Worm (Caenorhabditis elegans) whole organism, L4/young adult: ENCODE results near the gene nhr-205.

Experiments
- W03F9.2 ChIP-seq: fragments of 150-350 bp; optimal IDR thresholded peaks from 2 replicates; lab custom pipeline; 2014; ENCODE audit warnings: missing biosample characterization, missing genetic modification characterization
- dao-5 ChIP-seq: sonication (generic microtip); optimal IDR thresholded peaks from 2 replicates; lab custom pipeline; 2016; ENCODE audit warnings: missing genotype, missing genetic modification characterization, moderate library complexity, missing compliant biosample characterization
- him-1 ChIP-seq: sonication (generic microtip); optimal IDR thresholded peaks from 2 replicates; lab custom pipeline; 2016; ENCODE audit warnings: missing genotype, missing genetic modification reagents, missing genetic modification characterization, missing compliant biosample characterization

The nhr-205 gene

DNA sequence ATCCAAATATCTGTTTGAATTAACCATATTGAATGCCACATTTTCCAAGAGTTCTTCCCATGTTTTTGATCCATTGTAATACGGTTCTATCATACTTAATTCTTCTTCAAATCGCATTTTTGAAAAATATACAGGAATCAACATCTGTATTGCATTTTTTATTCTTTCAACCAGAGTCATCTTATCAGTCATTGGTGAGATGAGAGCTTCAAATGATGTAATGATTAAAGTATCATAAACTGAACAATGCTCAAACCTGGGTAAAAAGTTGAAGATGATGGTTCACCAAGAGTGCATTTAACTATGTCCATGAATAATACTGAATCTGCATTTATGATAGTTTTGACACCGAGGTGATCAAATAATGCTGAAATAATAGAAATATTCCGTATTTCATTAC is 22.2 kb upstream of the nhr-205 start:
- TF ChIP-seq him-1 (tag; lab: Kevin White, UChicago) (no peak), W03F9.2 (tag; lab: Kevin White, UChicago) (no peak), dao-5 (tag; lab: Kevin White, UChicago) (no peak)

DNA sequence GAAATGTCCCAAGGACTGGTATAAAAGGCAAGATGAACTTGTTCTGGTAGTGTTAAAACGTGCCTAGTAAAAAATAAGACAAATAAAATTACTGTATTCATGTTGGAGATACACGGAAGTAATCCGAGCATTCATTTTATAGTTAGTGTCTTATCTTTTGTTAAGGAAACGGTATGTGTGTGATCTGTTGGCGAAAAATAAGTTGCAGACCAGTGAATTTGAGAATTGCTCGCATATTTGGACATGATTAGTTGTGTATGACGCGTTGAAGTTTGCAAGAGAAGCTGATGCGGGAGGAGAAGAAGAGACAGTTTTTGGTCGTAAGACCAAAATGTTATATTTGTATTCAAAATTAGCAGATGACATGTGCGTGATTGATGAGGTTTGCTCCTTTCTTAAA is 20.3 kb upstream of the nhr-205 start, which contains the start of gene C08B6.14:
Gene C08B6.14 (minus strand): TSS at position 101 of the 400 bp plus-strand sequence.
- no peak for TF ChIP-seq him-1 (tag; lab: Kevin White, UChicago)
- no peak for TF ChIP-seq W03F9.2 (tag; lab: Kevin White, UChicago)
- TF ChIP-seq dao-5 (tag; lab: Kevin White, UChicago): no peak

DNA sequence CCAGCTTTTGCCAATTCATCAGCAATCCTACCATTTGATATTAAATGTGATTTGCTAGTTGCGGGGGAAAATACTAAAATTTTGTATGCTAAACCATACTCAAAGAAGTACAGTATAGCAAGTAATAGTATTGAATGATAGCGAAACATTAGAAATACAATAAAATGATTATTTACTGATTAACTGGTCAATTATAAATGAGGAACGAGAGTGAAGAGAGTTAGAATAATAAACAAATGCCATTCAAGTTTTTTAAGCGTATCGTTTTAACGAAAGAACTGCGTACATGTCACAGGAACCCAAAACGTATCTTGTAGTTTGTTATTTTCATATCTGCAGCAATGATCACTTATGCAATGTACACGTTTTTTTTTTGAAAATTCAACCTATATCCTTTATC is 16.9 kb upstream of the nhr-205 start, which contains the start of gene ugt-47:
Gene ugt-47 (minus strand): TSS at position 169 of the 400 bp plus-strand sequence.
- TF ChIP-seq him-1 (tag; lab: Kevin White, UChicago) (no peak), dao-5 (tag; lab: Kevin White, UChicago) (no peak), W03F9.2 (tag; lab: Kevin White, UChicago) (no peak)

DNA sequence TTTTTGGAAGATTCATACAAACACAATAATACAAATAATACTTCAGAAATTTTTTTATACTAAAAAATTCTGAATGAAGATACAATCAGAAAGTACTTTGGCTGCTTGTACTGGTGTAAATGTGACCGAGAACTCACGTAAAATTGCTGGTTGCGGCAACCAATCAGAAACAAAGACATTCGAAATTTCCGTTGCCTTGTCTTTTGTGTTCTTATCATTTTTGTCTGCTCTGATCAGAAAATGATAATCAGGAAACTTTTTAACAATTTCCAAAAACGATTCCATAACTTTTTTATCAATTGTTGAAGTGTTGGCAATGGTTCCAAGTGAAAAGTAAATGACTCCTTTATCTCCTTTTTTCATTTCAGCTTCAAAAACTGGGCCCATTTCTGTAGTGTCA is 15.4 kb upstream of the nhr-205 start:
- no peak for TF ChIP-seq him-1 (tag; lab: Kevin White, UChicago)
- no peak for TF ChIP-seq dao-5 (tag; lab: Kevin White, UChicago)
- TF ChIP-seq W03F9.2 (tag; lab: Kevin White, UChicago): no peak

DNA sequence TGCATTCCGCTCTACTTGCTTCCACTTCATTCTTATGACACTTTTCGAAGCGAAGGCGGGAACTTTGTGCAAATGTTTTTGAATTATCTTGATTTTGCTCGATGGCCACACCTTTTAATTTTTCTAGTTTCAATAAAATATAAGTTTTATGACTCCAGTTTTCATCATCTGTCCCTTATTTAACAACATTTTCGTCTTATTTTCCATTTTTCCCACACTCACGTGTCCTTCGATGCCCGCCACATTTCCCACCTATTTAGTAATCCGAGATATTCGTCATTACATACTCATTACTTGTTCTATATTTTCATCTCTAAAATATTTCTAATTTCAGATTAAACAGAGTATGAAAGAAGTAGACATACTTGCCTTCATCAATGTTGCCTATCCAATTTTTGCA is 12.8 kb upstream of the nhr-205 start, which contains the start of gene srd-49:
Gene srd-49 (plus strand): TSS at position 301 of the 400 bp plus-strand sequence.
- no peak for TF ChIP-seq W03F9.2 (tag; lab: Kevin White, UChicago)
- no peak for TF ChIP-seq dao-5 (tag; lab: Kevin White, UChicago)
- TF ChIP-seq him-1 (tag; lab: Kevin White, UChicago): no peak

DNA sequence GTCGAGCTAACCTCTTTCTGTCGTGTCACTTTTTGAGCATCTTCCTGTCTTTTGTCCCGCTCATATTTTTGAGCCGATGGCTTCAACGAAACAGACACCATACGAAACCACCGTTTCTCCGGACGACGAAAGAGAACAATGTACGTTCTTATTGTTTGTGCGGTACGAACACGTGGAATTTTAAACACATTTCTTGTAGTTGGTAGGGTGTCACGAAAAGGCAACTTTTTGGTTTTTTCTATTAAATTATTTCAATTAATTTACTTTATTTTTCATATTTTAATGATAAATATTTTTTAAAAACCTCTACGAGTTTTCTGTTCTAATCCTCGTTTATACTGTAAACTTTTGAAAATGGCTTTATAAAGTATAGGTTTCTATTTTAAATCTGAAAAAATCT is 9.6 kb upstream of the nhr-205 start, which contains the start of gene R04B5.11:
Gene R04B5.11 (minus strand): TSS at position 101 of the 400 bp plus-strand sequence.
- TF ChIP-seq dao-5 (tag; lab: Kevin White, UChicago): no peak
- no peak for TF ChIP-seq him-1 (tag; lab: Kevin White, UChicago)
- TF ChIP-seq W03F9.2 (tag; lab: Kevin White, UChicago): no peak

DNA sequence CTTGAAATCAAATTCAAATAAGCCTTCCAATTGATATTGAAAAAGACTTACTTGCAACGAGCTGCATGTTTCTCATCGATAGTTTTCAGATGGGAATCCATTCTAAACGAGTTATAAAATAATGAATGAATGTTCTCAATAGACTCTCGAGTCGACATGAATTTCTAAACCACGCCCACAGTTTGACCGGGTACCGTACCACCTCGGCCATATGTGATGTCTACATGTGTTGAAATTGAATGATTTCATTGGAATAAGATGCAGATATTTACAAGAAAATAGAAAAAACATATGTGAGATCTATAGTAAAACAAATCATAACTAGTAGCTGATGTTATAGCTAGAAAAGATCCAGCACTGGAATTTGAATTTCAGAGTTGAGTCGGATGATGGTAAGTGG is 8.9 kb upstream of the nhr-205 start, which contains the start of gene R04B5.7:
Gene R04B5.7 (minus strand): TSS at position 101 of the 400 bp plus-strand sequence.
- TF ChIP-seq W03F9.2 (tag; lab: Kevin White, UChicago): no peak
- no peak for TF ChIP-seq dao-5 (tag; lab: Kevin White, UChicago)
- no peak for TF ChIP-seq him-1 (tag; lab: Kevin White, UChicago)

DNA sequence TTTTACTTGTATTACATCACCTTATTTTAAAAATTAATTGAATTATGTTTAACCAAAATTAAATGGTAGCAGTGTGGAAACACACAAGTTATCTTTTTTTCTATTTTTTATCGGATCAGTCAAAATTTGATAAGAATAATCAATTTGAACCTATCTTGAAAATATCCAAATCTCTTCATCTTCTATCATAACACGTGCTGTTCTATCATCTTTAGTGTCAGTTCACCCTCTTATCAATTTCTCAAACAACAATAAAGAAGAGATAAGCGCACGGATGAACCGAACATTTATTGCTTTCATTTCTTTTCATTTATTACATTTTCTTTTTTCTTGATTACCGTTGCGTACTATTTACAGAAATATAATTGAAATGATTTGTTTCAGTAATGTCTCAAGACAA is 5.5 kb upstream of the nhr-205 start, which contains the start of gene R04B5.5:
Gene R04B5.5 (plus strand): TSS at position 378 of the 400 bp plus-strand sequence.
- TF ChIP-seq W03F9.2 (tag; lab: Kevin White, UChicago) (no peak), him-1 (tag; lab: Kevin White, UChicago) (no peak), dao-5 (tag; lab: Kevin White, UChicago) (no peak)

DNA sequence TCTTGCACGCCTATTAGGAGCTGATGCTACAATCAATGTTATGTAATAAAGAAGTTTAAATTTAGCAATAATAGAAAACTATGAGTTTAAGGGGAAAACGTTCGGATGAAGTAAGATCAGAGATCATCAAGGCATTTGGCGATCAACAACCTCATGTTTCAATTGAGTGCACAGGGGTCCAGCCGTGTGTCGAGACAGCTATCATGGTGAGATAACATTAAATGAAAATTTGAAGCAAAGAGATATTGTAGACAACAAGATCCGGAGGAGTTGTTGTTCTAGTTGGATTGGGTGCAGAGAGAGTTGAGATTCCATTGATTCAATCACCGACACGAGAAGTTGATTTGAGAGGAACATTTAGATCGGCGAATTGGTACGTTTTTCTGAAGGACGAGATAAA is 4.6 kb upstream of the nhr-205 start:
- TF ChIP-seq dao-5 (tag; lab: Kevin White, UChicago) (no peak), W03F9.2 (tag; lab: Kevin White, UChicago) (no peak), him-1 (tag; lab: Kevin White, UChicago) (no peak)

DNA sequence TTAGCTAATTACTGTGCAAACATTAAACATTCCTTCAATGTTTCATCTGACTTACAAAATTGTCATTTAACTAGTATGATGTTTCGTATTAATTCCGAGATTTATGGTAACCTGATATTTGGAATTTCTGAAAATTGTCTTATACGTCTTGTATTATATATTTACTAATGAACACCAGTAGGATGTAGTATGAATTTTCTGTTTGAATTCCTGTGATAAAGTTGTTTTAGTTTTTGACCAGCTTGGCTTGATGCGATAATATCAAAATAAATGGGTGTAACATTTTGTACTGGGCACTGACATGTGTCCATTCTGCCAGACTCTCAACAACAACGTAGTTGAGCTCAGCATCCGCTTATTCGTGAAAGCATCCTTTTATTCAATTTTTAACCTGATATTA is 3.3 kb upstream of the nhr-205 start, which contains the start of gene R04B5.6:
Gene R04B5.6 (plus strand): TSS at position 301 of the 400 bp plus-strand sequence.
- TF ChIP-seq W03F9.2 (tag; lab: Kevin White, UChicago) (no peak), him-1 (tag; lab: Kevin White, UChicago) (no peak), dao-5 (tag; lab: Kevin White, UChicago) (no peak)

DNA sequence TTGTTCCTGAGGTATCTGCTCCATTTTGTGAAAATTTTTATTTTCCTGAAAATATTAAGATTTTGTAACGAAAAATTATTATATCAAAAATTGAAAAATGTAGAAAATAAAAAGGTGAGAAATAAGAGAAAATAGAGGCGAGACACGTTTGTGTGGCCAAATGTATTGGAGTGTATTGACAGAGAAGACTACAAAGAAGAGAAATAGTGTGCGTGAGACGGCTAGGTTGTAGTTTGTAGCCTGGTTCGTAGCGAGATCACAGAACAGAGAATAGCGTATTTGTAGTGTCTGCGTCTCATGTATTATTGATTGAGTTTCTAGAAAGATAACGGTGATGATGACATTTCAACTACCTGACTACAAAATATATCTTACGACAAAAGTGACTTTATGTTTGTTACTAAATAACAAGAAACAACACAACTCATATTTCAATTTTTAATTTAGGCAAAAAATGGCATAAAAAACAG is 2.5 kb upstream of the nhr-205 start, which contains the start of gene nhr-12:
Gene nhr-12 (minus strand): TSS at position 51 of the 470 bp plus-strand sequence.
- no peak for TF ChIP-seq him-1 (tag; lab: Kevin White, UChicago)
- TF ChIP-seq W03F9.2 (tag; lab: Kevin White, UChicago): no peak
- no peak for TF ChIP-seq dao-5 (tag; lab: Kevin White, UChicago)

DNA sequence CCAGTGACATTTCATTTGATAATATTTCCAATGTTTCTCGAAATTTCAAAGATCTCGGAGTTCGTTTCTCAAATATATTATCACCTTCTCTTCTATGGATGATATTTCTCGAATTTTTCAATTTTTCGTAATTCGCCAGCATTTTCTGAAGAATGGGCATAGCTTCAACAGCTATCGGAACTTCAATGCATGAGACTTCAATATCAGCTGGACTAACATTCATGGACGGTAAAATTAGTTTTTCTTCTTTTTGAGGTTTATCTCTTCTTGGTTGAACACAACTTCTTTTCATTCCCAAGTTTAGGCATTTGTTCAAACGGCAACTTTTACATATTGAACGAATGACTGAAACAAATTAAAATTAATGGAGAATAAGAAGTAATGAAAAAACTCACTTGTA is 671 bp downstream of the nhr-205 start:
- TF ChIP-seq him-1 (tag; lab: Kevin White, UChicago) (no peak), W03F9.2 (tag; lab: Kevin White, UChicago) (no peak), dao-5 (tag; lab: Kevin White, UChicago) (no peak)

DNA sequence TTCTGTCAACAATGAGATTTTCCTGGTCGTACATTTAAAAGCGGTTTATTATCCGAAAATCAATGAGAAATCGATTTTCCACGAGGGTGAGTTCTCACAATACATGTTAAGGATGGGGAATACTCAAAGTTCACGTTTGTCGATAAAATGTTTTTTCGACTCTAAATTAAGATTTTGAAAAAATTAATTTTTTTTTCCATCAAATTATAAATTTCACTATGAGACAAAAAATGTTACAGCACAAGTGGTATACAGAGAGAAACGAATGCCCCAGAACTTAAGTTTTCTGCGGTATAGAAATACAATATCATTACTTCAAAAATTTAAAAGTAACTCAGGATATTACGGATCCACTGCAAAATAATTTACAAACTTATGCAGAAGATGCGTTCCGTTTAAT is 3.3 kb downstream of the nhr-205 start, which contains the start of gene R04B5.1:
Gene R04B5.1 (minus strand): TSS at position 101 of the 400 bp plus-strand sequence.
- no peak for TF ChIP-seq W03F9.2 (tag; lab: Kevin White, UChicago)

DNA sequence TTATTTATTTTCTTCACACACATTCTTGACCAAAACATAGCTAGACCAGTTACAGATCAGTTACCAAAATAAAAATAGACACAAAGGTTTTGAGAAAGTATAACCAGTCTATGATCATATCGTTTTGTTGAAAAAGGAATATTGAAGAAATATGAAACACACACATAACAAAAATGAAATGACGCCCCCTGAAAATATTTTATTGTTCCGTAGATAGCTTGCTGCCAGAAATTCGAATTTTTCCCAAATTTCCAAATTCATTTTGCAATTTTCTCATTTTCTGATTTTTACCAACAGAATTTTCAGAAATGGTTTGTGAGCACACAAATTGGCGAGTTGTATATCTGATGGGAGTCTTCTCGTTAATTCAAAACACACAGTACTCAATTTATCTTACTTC is 6.1 kb downstream of the nhr-205 start, which contains the start of gene F57A8.7:
Gene F57A8.7 (plus strand): TSS at position 301 of the 400 bp plus-strand sequence.
- TF ChIP-seq W03F9.2 (tag; lab: Kevin White, UChicago): no peak
- TF ChIP-seq dao-5 (tag; lab: Kevin White, UChicago): no peak
- TF ChIP-seq him-1 (tag; lab: Kevin White, UChicago): no peak
